Worm (Caenorhabditis elegans): ENCODE data around the gene Y38H6C.4.

Gene Y38H6C.4

ce11 chrV:20497537-20497936, 7.4 kb downstream of the Y38H6C.4 start:
- TF ChIP-seq unc-62 (GFP tag; optimal IDR thresholded peaks at IDR 0.05): no peak
- no peak for TF ChIP-seq lin-13 (GFP tag; optimal IDR thresholded peaks at IDR 0.05)
- no peak for TF ChIP-seq efl-1 (optimal IDR thresholded peaks at IDR 0.05)
- TF ChIP-seq efl-1 (GFP tag; optimal IDR thresholded peaks at IDR 0.05 in 1 of 2): peak in 1 of 2 experiments; percentile 25
- no peak for TF ChIP-seq ceh-63 (GFP tag; optimal IDR thresholded peaks at IDR 0.05)
- no peak for TF ChIP-seq unc-30 (tag; optimal IDR thresholded peaks at IDR 0.05)
- TF ChIP-seq elt-2 (tag; optimal IDR thresholded peaks at IDR 0.05): peak; percentile 38

DNA sequence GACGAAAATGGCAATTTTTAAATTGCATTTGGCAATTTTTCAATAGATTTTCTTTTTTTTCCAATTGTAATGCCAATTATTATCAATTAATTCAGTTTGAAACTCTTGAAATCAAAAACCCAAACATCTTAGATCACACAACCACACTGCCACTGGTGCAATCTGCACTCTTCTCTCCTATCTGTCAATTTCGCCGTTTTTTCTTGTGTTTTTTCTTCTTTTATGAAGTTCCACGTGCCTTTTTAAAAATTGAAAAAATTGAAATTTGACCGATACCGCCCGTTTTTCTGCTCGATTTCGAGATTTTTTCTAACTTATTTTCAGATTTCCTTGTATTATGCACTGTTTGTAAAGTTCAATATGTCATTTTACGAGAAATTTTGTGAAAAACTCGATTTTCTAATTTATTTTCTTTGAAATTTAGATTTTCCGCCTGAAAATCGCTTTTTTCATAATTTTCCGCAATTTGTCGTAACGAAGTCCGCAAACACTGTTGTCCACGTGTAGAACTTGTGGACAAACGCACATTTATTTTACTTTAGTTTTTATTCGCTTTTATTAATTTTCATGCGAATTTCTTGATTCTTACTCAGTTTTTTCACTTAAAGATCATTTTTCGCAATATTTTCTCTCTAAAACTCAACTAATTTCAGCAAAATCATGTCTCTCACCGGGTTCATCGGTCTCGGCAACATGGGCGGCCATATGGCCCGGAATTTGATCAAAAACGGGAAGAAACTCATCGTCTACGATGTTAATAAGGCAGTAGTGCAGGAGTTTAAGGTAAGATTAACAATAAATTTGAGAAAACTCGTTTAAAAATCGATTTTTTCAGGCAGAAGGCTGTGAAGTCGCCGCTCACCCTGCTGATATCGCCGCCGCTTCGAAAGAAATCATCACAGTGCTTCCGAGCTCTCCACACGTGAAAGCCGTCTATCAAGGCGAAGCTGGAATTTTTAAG, 11.3 kb downstream of the Y38H6C.4 start, which contains the start of gene B0250.5:
TSS of gene B0250.5 (plus strand) at position 654 of the 961 bp plus-strand sequence.
- TF ChIP-seq dpl-1 (GFP tag; optimal IDR thresholded peaks at IDR 0.05) (peak; percentile 56 to 77 (median 63)), lin-14 (GFP tag; optimal IDR thresholded peaks at IDR 0.05) (no peak), mep-1 (tag; optimal IDR thresholded peaks at IDR 0.05) (peak; percentile 69), dsc-1 (tag; optimal IDR thresholded peaks at IDR 0.05) (peak; percentile 42), xbp-1 (tag; optimal IDR thresholded peaks at IDR 0.05) (peak; percentile 82), nhr-71 (tag; optimal IDR thresholded peaks at IDR 0.05) (peak; percentile 68), zag-1 (tag; optimal IDR thresholded peaks at IDR 0.05) (no peak), aly-2 (tag; optimal IDR thresholded peaks at IDR 0.05) (no peak), efl-1 (optimal IDR thresholded peaks at IDR 0.05) (peak; percentile 46 to 73), efl-1 (GFP tag; optimal IDR thresholded peaks at IDR 0.05 in 1 of 2) (peak; percentile 72 to 94), unc-98 (GFP tag; IDR thresholded peaks at IDR 0.05) (no peak), hpl-2 (GFP tag; optimal IDR thresholded peaks at IDR 0.05) (peak; percentile 10), nhr-47 (tag; optimal IDR thresholded peaks at IDR 0.05) (peak; percentile 80), swsn-7 (tag; optimal IDR thresholded peaks at IDR 0.05) (peak; percentile 68), F16B12.6 (tag; optimal IDR thresholded peaks at IDR 0.05) (peak; percentile 90), elt-3 (tag; optimal IDR thresholded peaks at IDR 0.05) (peak in 1 of 6 experiments; percentile 18), snu-23 (GFP tag; optimal IDR thresholded peaks at IDR 0.05) (peak; percentile 69), lin-15B (tag; optimal IDR thresholded peaks at IDR 0.05) (no peak), lsy-2 (tag; optimal IDR thresholded peaks at IDR 0.05) (peak; percentile 60 to 70), irx-1 (tag; optimal IDR thresholded peaks at IDR 0.05) (peak; percentile 62), C04F5.9 (tag; optimal IDR thresholded peaks at IDR 0.05) (no peak), grh-1 (GFP tag; IDR thresholded peaks at IDR 0.05) (no peak), fkh-8 (tag; optimal IDR thresholded peaks at IDR 0.05) (peak; percentile 5), nhr-20 (tag; optimal IDR thresholded peaks at IDR 0.05) (peak; percentile 56), sup-37 (GFP tag; optimal IDR thresholded peaks at IDR 0.05) (no peak), nhr-90 (tag; optimal IDR thresholded peaks at IDR 0.05; ENCODE audit: poor library complexity) (no peak), mab-9 (GFP tag; IDR thresholded peaks at IDR 0.05) (no peak), tbx-2 (tag; optimal IDR thresholded peaks at IDR 0.05) (peak; percentile 27), ets-5 (GFP tag; IDR thresholded peaks at IDR 0.05) (no peak), unc-62 (GFP tag; optimal IDR thresholded peaks at IDR 0.05) (no peak), ceh-90 (tag; optimal IDR thresholded peaks at IDR 0.05) (no peak), blmp-1 (tag; optimal IDR thresholded peaks at IDR 0.05) (peak; percentile 22), lin-35 (GFP tag; optimal IDR thresholded peaks at IDR 0.05) (peak; percentile 28 to 80), ceh-82 (tag; optimal IDR thresholded peaks at IDR 0.05) (peak in 2 of 3 experiments; percentile 1 to 28), mef-2 (tag; optimal IDR thresholded peaks at IDR 0.05) (no peak), Y116A8C.19 (tag; optimal IDR thresholded peaks at IDR 0.05; ENCODE audit: borderline replicate concordance) (no peak), egl-27 (tag; optimal IDR thresholded peaks at IDR 0.05) (no peak), nhr-19 (GFP tag; conservative IDR thresholded peaks at IDR 0.05) (peak; percentile 32; the same call in 1 of the 2 replicates), ztf-4 (tag; optimal IDR thresholded peaks at IDR 0.05) (no peak), pax-3 (tag; optimal IDR thresholded peaks at IDR 0.05) (no peak), isw-1 (GFP tag; IDR thresholded peaks at IDR 0.05) (peak; percentile 72), nhr-85 (tag) (peak; percentile 74), ceh-8 (GFP tag; optimal IDR thresholded peaks at IDR 0.05) (no peak), snpc-4 (tag; optimal IDR thresholded peaks at IDR 0.05) (peak; percentile 40), unc-86 (tag; optimal IDR thresholded peaks at IDR 0.05) (peak; percentile 25)

Data from whole organism, L1 larva.